Fruit fly (Drosophila melanogaster) whole organism, embryonic: ENCODE data around the gene cac.

Experiments
- BEAF-32 ChIP-seq: fragments of 200-800 bp; sonication (Bioruptor generic); optimal IDR thresholded peaks from 3 replicates; lab custom pipeline; 2017; ENCODE audit warnings: missing biosample characterization, missing genetic modification characterization, mild to moderate bottlenecking, moderate library complexity, missing genetic modification reagents
- Bgb ChIP-seq: fragments of 200-800 bp; sonication (Bioruptor generic); IDR thresholded peaks from 2 replicates; pipeline ENCODE4 v1.3.6; 2022; ENCODE audit warnings: missing biosample characterization, missing genetic modification characterization; ENCODE audit not compliant: partially characterized antibody
- CG10267 ChIP-seq: fragments of 200-800 bp; sonication (Bioruptor generic); optimal IDR thresholded peaks from 2 replicates; lab custom pipeline; 2018; ENCODE audit warnings: missing biosample characterization, mild to moderate bottlenecking, missing genetic modification characterization, moderate library complexity
- CG10979 ChIP-seq: fragments of 200-800 bp; sonication (Bioruptor generic); optimal IDR thresholded peaks from 2 replicates; lab custom pipeline; 2018; ENCODE audit warnings: missing biosample characterization, mild to moderate bottlenecking, missing genetic modification characterization, moderate library complexity
- CG11093 ChIP-seq: fragments of 200-800 bp; sonication (Bioruptor generic); IDR thresholded peaks from 3 replicates; pipeline ENCODE4 v1.3.6; 2022; ENCODE audit warnings: missing biosample characterization, missing genetic modification characterization
- CG11398 ChIP-seq: fragments of 200-800 bp; sonication (Bioruptor generic); optimal IDR thresholded peaks from 2 replicates; lab custom pipeline; 2016; ENCODE audit warnings: missing biosample characterization, missing genetic modification characterization
- CG12155 ChIP-seq: fragments of 200-800 bp; sonication (Bioruptor generic); optimal IDR thresholded peaks from 3 replicates; lab custom pipeline; 2016; ENCODE audit warnings: missing biosample characterization, missing genetic modification characterization
- CG12219 ChIP-seq: fragments of 200-800 bp; sonication (Bioruptor generic); optimal IDR thresholded peaks from 3 replicates; lab custom pipeline; 2018; ENCODE audit warnings: missing biosample characterization, mild to moderate bottlenecking, missing genetic modification characterization
- CG13123 ChIP-seq: fragments of 200-800 bp; sonication (Bioruptor generic); optimal IDR thresholded peaks from 2 replicates; lab custom pipeline; 2016; ENCODE audit warnings: missing biosample characterization, missing genetic modification characterization
- CG13287 ChIP-seq: fragments of 200-800 bp; sonication (Bioruptor generic); IDR thresholded peaks from 2 replicates; pipeline ENCODE4 v1.3.6; 2022; ENCODE audit warnings: missing biosample characterization, missing genetic modification characterization; ENCODE audit not compliant: partially characterized antibody
- CG14860 ChIP-seq: fragments of 200-800 bp; sonication (Bioruptor generic); IDR thresholded peaks from 3 replicates; pipeline ENCODE4 v1.3.6; 2022; ENCODE audit warnings: missing biosample characterization, missing genetic modification characterization; ENCODE audit not compliant: partially characterized antibody
- CG16813 ChIP-seq: fragments of 200-800 bp; sonication (Bioruptor generic); IDR thresholded peaks from 3 replicates; pipeline ENCODE4 v1.3.6; 2022; ENCODE audit warnings: missing biosample characterization, missing genetic modification characterization; ENCODE audit not compliant: partially characterized antibody
- CG17361 ChIP-seq: fragments of 200-800 bp; sonication (Bioruptor generic); IDR thresholded peaks from 3 replicates; pipeline ENCODE4 v1.3.6; 2022; ENCODE audit warnings: missing biosample characterization, missing genetic modification characterization
- CG17568 ChIP-seq: fragments of 200-800 bp; sonication (Bioruptor generic); optimal IDR thresholded peaks from 2 replicates; lab custom pipeline; 2018; ENCODE audit warnings: missing biosample characterization, mild to moderate bottlenecking, missing genetic modification characterization, moderate library complexity
- CG2129 ChIP-seq: fragments of 200-800 bp; sonication (Bioruptor generic); IDR thresholded peaks from 2 replicates; pipeline ENCODE4 v1.3.6; 2022; ENCODE audit warnings: missing biosample characterization, missing genetic modification characterization; ENCODE audit not compliant: partially characterized antibody
- CG31441 ChIP-seq: fragments of 200-800 bp; sonication (Bioruptor generic); IDR thresholded peaks from 2 replicates; pipeline ENCODE4 v1.3.6; 2022; ENCODE audit warnings: missing biosample characterization, missing genetic modification characterization
- CG4360 ChIP-seq: fragments of 200-800 bp; sonication (Bioruptor generic); IDR thresholded peaks from 2 replicates; pipeline ENCODE4 v1.3.6; 2022; ENCODE audit warnings: missing biosample characterization, missing genetic modification characterization
- CG5180 ChIP-seq: fragments of 200-800 bp; sonication (Bioruptor generic); optimal IDR thresholded peaks from 3 replicates; lab custom pipeline; 2017; ENCODE audit warnings: missing biosample characterization, missing genetic modification characterization, mild to moderate bottlenecking, moderate library complexity, missing genetic modification reagents
- CG5245 ChIP-seq: fragments of 200-800 bp; sonication (Bioruptor generic); optimal IDR thresholded peaks from 3 replicates; lab custom pipeline; 2016; ENCODE audit warnings: missing biosample characterization, missing genetic modification characterization
- CG6272 ChIP-seq: fragments of 200-800 bp; sonication (Bioruptor generic); IDR thresholded peaks from 2 replicates; pipeline ENCODE4 v1.3.6; 2022; ENCODE audit warnings: missing biosample characterization, missing genetic modification characterization
- CG6654 ChIP-seq: fragments of 200-800 bp; sonication (Bioruptor generic); optimal IDR thresholded peaks from 2 replicates; lab custom pipeline; 2017; ENCODE audit warnings: missing biosample characterization, mild to moderate bottlenecking, missing genetic modification characterization
- CG7357 ChIP-seq: fragments of 200-800 bp; sonication (Bioruptor generic); IDR thresholded peaks from 3 replicates; pipeline ENCODE4 v1.3.6; 2022; ENCODE audit warnings: missing biosample characterization, missing genetic modification characterization
- CG7786 ChIP-seq: fragments of 200-800 bp; sonication (Bioruptor generic); optimal IDR thresholded peaks from 2 replicates; lab custom pipeline; 2016; ENCODE audit warnings: missing biosample characterization, missing genetic modification characterization
- Gsc ChIP-seq: fragments of 200-800 bp; sonication (Bioruptor generic); IDR thresholded peaks from 2 replicates; pipeline ENCODE4 v1.3.6; 2022; ENCODE audit warnings: missing biosample characterization, missing genetic modification characterization
- Hr51 ChIP-seq, 2 experiments: fragments of 200-800 bp; sonication (Bioruptor generic); optimal IDR thresholded peaks; 2 replicates in 1 of 2; 3 replicates in 1 of 2; lab custom pipeline; 2016 to 2018; ENCODE audit warnings: missing biosample characterization in 2 of 2, missing genetic modification characterization in 2 of 2, mild to moderate bottlenecking in 1 of 2, moderate library complexity in 1 of 2
- NC2α ChIP-seq: fragments of 200-800 bp; sonication (Bioruptor generic); optimal IDR thresholded peaks from 2 replicates; lab custom pipeline; 2016; ENCODE audit warnings: missing biosample characterization, missing genetic modification characterization
- NK7.1 ChIP-seq: fragments of 200-800 bp; sonication (Bioruptor generic); optimal IDR thresholded peaks from 3 replicates; lab custom pipeline; 2016; ENCODE audit warnings: missing biosample characterization, missing genetic modification characterization
- NfI ChIP-seq: fragments of 200-800 bp; sonication (Bioruptor generic); optimal IDR thresholded peaks from 3 replicates; lab custom pipeline; 2018; ENCODE audit warnings: missing biosample characterization, mild to moderate bottlenecking, missing genetic modification characterization, moderate library complexity
- Sin3A ChIP-seq: fragments of >200 bp; optimal IDR thresholded peaks from 2 replicates; lab custom pipeline; 2018
- Xrp1 ChIP-seq: fragments of 200-800 bp; sonication (Bioruptor generic); IDR thresholded peaks from 2 replicates; pipeline ENCODE4 v1.3.6; 2022; ENCODE audit warnings: missing biosample characterization, missing genetic modification characterization
- ab ChIP-seq: fragments of 200-800 bp; sonication (Bioruptor generic); optimal IDR thresholded peaks from 2 replicates; lab custom pipeline; 2016; ENCODE audit warnings: missing biosample characterization, missing genetic modification characterization
- bowl ChIP-seq: fragments of 200-800 bp; sonication (Bioruptor generic); IDR thresholded peaks from 2 replicates; pipeline ENCODE4 v1.3.6; 2022; ENCODE audit warnings: missing biosample characterization, missing genetic modification characterization
- dpn ChIP-seq, 2 experiments: fragments of 200-800 bp; sonication (Bioruptor generic); optimal IDR thresholded peaks; 3 replicates each; lab custom pipeline; 2016; ENCODE audit warnings: missing biosample characterization in 2 of 2, missing genetic modification characterization in 2 of 2
- esg ChIP-seq: fragments of 200-800 bp; sonication (Bioruptor generic); conservative IDR thresholded peaks from 2 replicates; pipeline ENCODE4 v1.3.6; 2022; ENCODE audit warnings: missing biosample characterization, missing genetic modification characterization
- eyg ChIP-seq: fragments of 200-800 bp; sonication (Bioruptor generic); optimal IDR thresholded peaks from 3 replicates; lab custom pipeline; 2016; ENCODE audit warnings: missing biosample characterization, missing genetic modification characterization
- gce ChIP-seq: fragments of 200-800 bp; sonication (Bioruptor generic); IDR thresholded peaks from 3 replicates; pipeline ENCODE4 v1.3.6; 2022; ENCODE audit warnings: missing biosample characterization, missing genetic modification characterization
- gem ChIP-seq: fragments of 200-800 bp; sonication (Bioruptor generic); optimal IDR thresholded peaks from 2 replicates; lab custom pipeline; 2019; ENCODE audit warnings: missing biosample characterization, mild to moderate bottlenecking, missing genetic modification characterization, moderate library complexity
- gfzf ChIP-seq: fragments of 200-800 bp; sonication (Bioruptor generic); optimal IDR thresholded peaks from 2 replicates; lab custom pipeline; 2016; ENCODE audit warnings: missing biosample characterization, mild to moderate bottlenecking, missing genetic modification characterization, moderate library complexity
- hkb ChIP-seq, 2 experiments: fragments of 200-800 bp in 1 of 2; fragments of >200 bp in 1 of 2; sonication (Bioruptor generic) in 1 of 2; IDR thresholded peaks in 1 of 2; optimal IDR thresholded peaks in 1 of 2; 2 replicates each; pipeline versions ENCODE4 v1.3.6 to Lab custom; 2017 to 2022; ENCODE audit warnings: missing biosample characterization in 1 of 2, missing genetic modification characterization in 1 of 2
- kah ChIP-seq: fragments of 200-800 bp; sonication (Bioruptor generic); optimal IDR thresholded peaks from 2 replicates; lab custom pipeline; 2018; ENCODE audit warnings: missing biosample characterization, mild to moderate bottlenecking, missing genetic modification characterization
- klu ChIP-seq: fragments of 200-800 bp; sonication (Bioruptor generic); IDR thresholded peaks from 2 replicates; pipeline ENCODE4 v1.3.6; 2022; ENCODE audit warnings: missing biosample characterization, missing genetic modification characterization
- pho ChIP-seq: fragments of 200-800 bp; sonication (Bioruptor generic); optimal IDR thresholded peaks from 2 replicates; lab custom pipeline; 2016; ENCODE audit warnings: missing biosample characterization, missing genetic modification characterization
- pum ChIP-seq: fragments of 200-800 bp; sonication (Bioruptor generic); optimal IDR thresholded peaks from 2 replicates; lab custom pipeline; 2016; ENCODE audit warnings: missing biosample characterization, missing genetic modification characterization
- pzg ChIP-seq: fragments of 200-800 bp; sonication (Bioruptor generic); optimal IDR thresholded peaks from 3 replicates; lab custom pipeline; 2018; ENCODE audit warnings: missing biosample characterization, mild to moderate bottlenecking, missing genetic modification characterization, moderate library complexity
- sima ChIP-seq: fragments of 200-800 bp; sonication (Bioruptor generic); optimal IDR thresholded peaks from 2 replicates; lab custom pipeline; 2016; ENCODE audit warnings: missing biosample characterization, missing genetic modification characterization
- slbo ChIP-seq: fragments of 200-800 bp; sonication (Bioruptor generic); IDR thresholded peaks from 2 replicates; pipeline ENCODE4 v1.3.6; 2022; ENCODE audit warnings: missing biosample characterization, missing genetic modification characterization
- sna ChIP-seq: fragments of 200-800 bp; sonication (Bioruptor generic); IDR thresholded peaks from 2 replicates; pipeline ENCODE4 v1.3.6; 2022; ENCODE audit warnings: missing biosample characterization, missing genetic modification characterization; ENCODE audit not compliant: partially characterized antibody
- tll ChIP-seq, 2 experiments: fragments of 200-800 bp in 1 of 2; fragments of >200 bp in 1 of 2; sonication (Bioruptor generic) in 1 of 2; optimal IDR thresholded peaks; 2 replicates each; lab custom pipeline; 2017 to 2019; ENCODE audit warnings: missing biosample characterization in 2 of 2, missing genetic modification characterization in 2 of 2, mild to moderate bottlenecking in 1 of 2, moderate library complexity in 1 of 2
- toy ChIP-seq: fragments of 200-800 bp; sonication (Bioruptor generic); IDR thresholded peaks from 2 replicates; pipeline ENCODE4 v1.3.6; 2022; ENCODE audit warnings: missing biosample characterization, missing genetic modification characterization
- unc-4 ChIP-seq: fragments of 200-800 bp; sonication (Bioruptor generic); IDR thresholded peaks from 2 replicates; pipeline ENCODE4 v1.3.6; 2022; ENCODE audit warnings: missing biosample characterization, missing genetic modification characterization; ENCODE audit not compliant: partially characterized antibody
- wor ChIP-seq: fragments of 200-800 bp; sonication (Bioruptor generic); IDR thresholded peaks from 2 replicates; pipeline ENCODE4 v1.3.6; 2022; ENCODE audit warnings: missing biosample characterization, missing genetic modification characterization

Gene cac

dm6 chrX:11905144-11905543 lies 79.7 kb downstream of the cac start, which contains the start of gene Upf1 (continued):
- TF ChIP-seq hkb (optimal IDR thresholded peaks at IDR 0.05; lab: Kevin White, UChicago) (no peak), hkb (GFP tag; IDR thresholded peaks at IDR 0.05; lab: Robert Waterston, UW) (no peak), gce (GFP tag; lab: Robert Waterston, UW) (no peak), CG6272 (GFP tag; lab: Robert Waterston, UW) (no peak), CG13287 (GFP tag; lab: Robert Waterston, UW) (peak; percentile 90), CG16813 (GFP tag; lab: Robert Waterston, UW) (peak; percentile 92), CG17361 (no peak), BEAF-32 (GFP tag; lab: Kevin White, UChicago) (peak; percentile 89), NfI (GFP tag; lab: Kevin White, UChicago) (no peak), CG5180 (GFP tag; lab: Kevin White, UChicago) (no peak), sna (GFP tag; lab: Robert Waterston, UW) (peak; percentile 82), CG13123 (GFP tag; lab: Kevin White, UChicago) (no peak), Xrp1 (GFP tag; lab: Robert Waterston, UW) (no peak), unc-4 (GFP tag; lab: Robert Waterston, UW) (peak; percentile 85), CG17568 (no peak), Gsc (GFP tag; lab: Robert Waterston, UW) (no peak), CG4360 (no peak), CG14860 (peak; percentile 90), wor (GFP tag; lab: Robert Waterston, UW) (no peak), CG12219 (no peak), ab (GFP tag; lab: Kevin White, UChicago) (no peak), slbo (peak; percentile 45; the same call in 1 of the 2 replicates), pho (GFP tag; lab: Kevin White, UChicago) (no peak), pum (GFP tag; lab: Kevin White, UChicago) (no peak), CG7357 (GFP tag; lab: Robert Waterston, UW) (no peak), CG31441 (GFP tag; lab: Robert Waterston, UW) (no peak), CG11398 (GFP tag; lab: Kevin White, UChicago) (no peak), Bgb (peak; percentile 95), bowl (GFP tag; lab: Robert Waterston, UW) (no peak), Sin3A (lab: Kevin White, UChicago) (peak; percentile 12), CG6654 (GFP tag; lab: Kevin White, UChicago) (no peak), dpn (GFP tag; optimal IDR thresholded peaks at IDR 0.05; lab: Kevin White, UChicago) (no peak), NK7.1 (no peak), gem (no peak), gfzf (peak; percentile 8), tll (GFP tag; optimal IDR thresholded peaks at IDR 0.05; lab: Kevin White, UChicago) (no peak), CG5245 (GFP tag; lab: Kevin White, UChicago) (no peak), CG10979 (tag; lab: Kevin White, UChicago) (no peak), esg (GFP tag; lab: Robert Waterston, UW) (no peak), pzg (GFP tag; lab: Kevin White, UChicago) (peak; percentile 61), Hr51 (GFP tag; optimal IDR thresholded peaks at IDR 0.05; lab: Kevin White, UChicago) (no peak), CG7786 (GFP tag; lab: Kevin White, UChicago) (no peak), CG12155 (GFP tag; lab: Kevin White, UChicago) (no peak), klu (GFP tag; lab: Robert Waterston, UW) (no peak), CG2129 (GFP tag; lab: Robert Waterston, UW) (peak; percentile 79), CG10267 (tag; lab: Kevin White, UChicago) (peak; percentile 82), sima (GFP tag; lab: Kevin White, UChicago) (no peak), eyg (GFP tag; lab: Kevin White, UChicago) (no peak), kah (GFP tag; lab: Kevin White, UChicago) (no peak), NC2α (GFP tag; lab: Kevin White, UChicago) (no peak), toy (GFP tag; lab: Robert Waterston, UW) (no peak), CG11093 (GFP tag; lab: Robert Waterston, UW) (no peak)
